Fruit fly (Drosophila melanogaster): ENCODE data around the gene aay.

- TF ChIP-seq CG34376 (GFP tag; optimal IDR thresholded peaks at IDR 0.05) (no peak), CG13624 (GFP tag; optimal IDR thresholded peaks at IDR 0.05) (no peak), Asciz (GFP tag; optimal IDR thresholded peaks at IDR 0.05) (no peak), mirr (GFP tag; optimal IDR thresholded peaks at IDR 0.05) (peak; percentile 21), CG6254 (GFP tag; optimal IDR thresholded peaks at IDR 0.05) (no peak), dm (GFP tag; optimal IDR thresholded peaks at IDR 0.05) (no peak), Hmx (GFP tag; optimal IDR thresholded peaks at IDR 0.05) (no peak), HmgZ (tag; optimal IDR thresholded peaks at IDR 0.05) (no peak), yki (optimal IDR thresholded peaks at IDR 0.05) (no peak), CG7556 (GFP tag; optimal IDR thresholded peaks at IDR 0.05) (no peak), CG4424 (GFP tag; optimal IDR thresholded peaks at IDR 0.05) (no peak), Sox102F (GFP tag; optimal IDR thresholded peaks at IDR 0.05) (no peak), Aef1 (GFP tag; IDR thresholded peaks at IDR 0.05) (no peak)
These were observed 25.0 kb upstream of the aay start for dm6 chr3L:9398028-9398427.

Data from whole organism, embryonic.